Worm (Caenorhabditis elegans): ENCODE results near the gene ZK402.1.

DNA sequence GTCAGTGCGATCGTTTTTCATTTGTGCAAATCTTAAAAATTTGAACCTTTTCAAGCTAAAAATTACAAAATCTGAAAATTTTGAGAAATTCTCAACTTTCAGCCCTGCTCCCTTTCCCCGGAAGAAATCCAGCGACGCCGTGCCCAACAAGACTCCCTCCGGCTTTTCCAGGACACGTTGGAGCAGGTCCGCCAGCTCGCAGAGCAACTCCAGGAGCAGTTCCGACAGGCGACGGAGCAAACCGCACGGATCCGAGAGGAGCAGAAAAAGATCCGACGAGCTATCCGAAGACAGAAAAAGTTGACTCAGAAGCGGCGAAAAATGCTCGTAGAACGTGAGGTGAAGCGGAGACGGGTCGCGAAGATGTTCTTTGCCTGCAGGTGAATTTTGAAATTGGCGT, 47.2 kb downstream of the ZK402.1 start:
- TF ChIP-seq sem-2 (GFP tag; optimal IDR thresholded peaks at IDR 0.05) (no peak), snpc-4 (tag; optimal IDR thresholded peaks at IDR 0.05) (no peak), ztf-11 (tag; optimal IDR thresholded peaks at IDR 0.05) (no peak), elt-1 (tag; optimal IDR thresholded peaks at IDR 0.05; ENCODE audit: borderline replicate concordance, insufficient read depth) (no peak), nhr-76 (tag; optimal IDR thresholded peaks at IDR 0.05) (no peak), unc-39 (tag; optimal IDR thresholded peaks at IDR 0.05) (no peak), mab-5 (tag; optimal IDR thresholded peaks at IDR 0.05) (no peak), lin-13 (tag; optimal IDR thresholded peaks at IDR 0.05) (no peak), ces-1 (GFP tag; optimal IDR thresholded peaks at IDR 0.05) (no peak), lsy-2 (tag; optimal IDR thresholded peaks at IDR 0.05) (no peak)

Measured in whole organism, mixed stage, embryonic.